Fruit fly (Drosophila melanogaster) whole organism, embryonic: Measurements from ENCODE around the gene Ipo9.

Experiments
- Bteb2 ChIP-seq: fragments of 200-800 bp; sonication (Bioruptor generic); optimal IDR thresholded peaks from 2 replicates; lab custom pipeline; 2016; ENCODE audit warnings: missing biosample characterization, missing genetic modification characterization
- CG10462 ChIP-seq: fragments of 200-800 bp; sonication (Bioruptor generic); optimal IDR thresholded peaks from 2 replicates; lab custom pipeline; 2016; ENCODE audit warnings: missing biosample characterization, missing genetic modification characterization
- CG10565 ChIP-seq: fragments of 200-800 bp; sonication (Bioruptor generic); optimal IDR thresholded peaks from 3 replicates; lab custom pipeline; 2016; ENCODE audit warnings: missing biosample characterization, mild to moderate bottlenecking, missing genetic modification characterization
- CG11696 ChIP-seq: fragments of 200-800 bp; sonication (Bioruptor generic); IDR thresholded peaks from 2 replicates; pipeline ENCODE4 v1.3.6; 2022; ENCODE audit warnings: missing biosample characterization, missing genetic modification characterization
- CG11723 ChIP-seq: fragments of 200-800 bp; sonication (Bioruptor generic); optimal IDR thresholded peaks from 2 replicates; lab custom pipeline; 2017; ENCODE audit warnings: missing biosample characterization, mild to moderate bottlenecking, missing genetic modification characterization
- CG12391 ChIP-seq: fragments of 200-800 bp; sonication (Bioruptor generic); optimal IDR thresholded peaks from 3 replicates; lab custom pipeline; 2018; ENCODE audit warnings: missing biosample characterization, mild to moderate bottlenecking, missing genetic modification characterization, moderate library complexity
- CG13123 ChIP-seq: fragments of 200-800 bp; sonication (Bioruptor generic); optimal IDR thresholded peaks from 2 replicates; lab custom pipeline; 2016; ENCODE audit warnings: missing biosample characterization, missing genetic modification characterization
- CG15479 ChIP-seq: fragments of 200-800 bp; sonication (Bioruptor generic); optimal IDR thresholded peaks from 3 replicates; lab custom pipeline; 2019; ENCODE audit warnings: missing biosample characterization, mild to moderate bottlenecking, missing genetic modification characterization, moderate library complexity
- CG16779 ChIP-seq: fragments of 200-800 bp; sonication (Bioruptor generic); IDR thresholded peaks from 2 replicates; pipeline ENCODE4 v1.3.6; 2022; ENCODE audit warnings: missing biosample characterization, missing genetic modification characterization
- CG16863 ChIP-seq: fragments of 200-800 bp; sonication (Bioruptor generic); optimal IDR thresholded peaks from 3 replicates; lab custom pipeline; 2016; ENCODE audit warnings: missing biosample characterization, missing genetic modification characterization
- CG31224 ChIP-seq: fragments of 200-800 bp; sonication (Bioruptor generic); IDR thresholded peaks from 2 replicates; pipeline ENCODE4 v1.3.6; 2022; ENCODE audit warnings: missing biosample characterization, missing genetic modification characterization
- CG32532 ChIP-seq: fragments of 200-800 bp; sonication (Bioruptor generic); IDR thresholded peaks from 2 replicates; pipeline ENCODE4 v1.3.6; 2022; ENCODE audit warnings: missing biosample characterization, missing genetic modification characterization
- CG34224 ChIP-seq: fragments of 200-800 bp; sonication (Bioruptor generic); IDR thresholded peaks from 3 replicates; pipeline ENCODE4 v1.3.6; 2022; ENCODE audit warnings: missing biosample characterization, missing genetic modification characterization; ENCODE audit not compliant: partially characterized antibody
- CG3838 ChIP-seq: fragments of 200-800 bp; sonication (Bioruptor generic); optimal IDR thresholded peaks from 3 replicates; lab custom pipeline; 2016; ENCODE audit warnings: missing biosample characterization, missing genetic modification characterization
- CG3847 ChIP-seq: fragments of 200-800 bp; sonication (Bioruptor generic); IDR thresholded peaks from 2 replicates; pipeline ENCODE4 v1.3.6; 2022; ENCODE audit warnings: missing biosample characterization, missing genetic modification characterization
- CG4617 ChIP-seq: fragments of 200-800 bp; sonication (Bioruptor generic); optimal IDR thresholded peaks from 3 replicates; lab custom pipeline; 2016; ENCODE audit warnings: missing biosample characterization, missing genetic modification characterization, borderline replicate concordance
- CG6175 ChIP-seq: fragments of 200-800 bp; sonication (Bioruptor generic); IDR thresholded peaks from 3 replicates; pipeline ENCODE4 v1.3.6; 2022; ENCODE audit warnings: missing biosample characterization, missing genetic modification characterization
- CG6683 ChIP-seq: fragments of 200-800 bp; sonication (Bioruptor generic); optimal IDR thresholded peaks from 2 replicates; lab custom pipeline; 2017; ENCODE audit warnings: missing biosample characterization, mild to moderate bottlenecking, missing genetic modification characterization, missing genetic modification reagents
- CG7987 ChIP-seq: fragments of 200-800 bp; sonication (Bioruptor generic); optimal IDR thresholded peaks from 2 replicates; lab custom pipeline; 2018; ENCODE audit warnings: missing biosample characterization, mild to moderate bottlenecking, missing genetic modification characterization, moderate library complexity
- Dip2 ChIP-seq: fragments of 200-800 bp; sonication (Bioruptor generic); IDR thresholded peaks from 2 replicates; pipeline ENCODE4 v1.3.6; 2022; ENCODE audit warnings: missing biosample characterization, missing genetic modification characterization
- Fer3 ChIP-seq: fragments of 200-800 bp; sonication (Bioruptor generic); optimal IDR thresholded peaks from 2 replicates; lab custom pipeline; 2018; ENCODE audit warnings: missing biosample characterization, mild to moderate bottlenecking, missing genetic modification characterization, moderate library complexity
- Gug ChIP-seq: fragments of 200-800 bp; sonication (Bioruptor generic); IDR thresholded peaks from 4 replicates; pipeline ENCODE4 v1.3.6; 2022; ENCODE audit warnings: missing biosample characterization, missing genetic modification characterization
- HLH4C ChIP-seq: fragments of 200-800 bp; sonication (Bioruptor generic); IDR thresholded peaks from 3 replicates; pipeline ENCODE4 v1.3.6; 2022; ENCODE audit warnings: missing biosample characterization, missing genetic modification characterization; ENCODE audit not compliant: partially characterized antibody
- MESR4 ChIP-seq: fragments of 200-800 bp; sonication (Bioruptor generic); optimal IDR thresholded peaks from 2 replicates; lab custom pipeline; 2018; ENCODE audit warnings: missing biosample characterization, mild to moderate bottlenecking, missing genetic modification characterization, moderate library complexity
- Six4 ChIP-seq: fragments of 200-800 bp; sonication (Bioruptor generic); optimal IDR thresholded peaks from 2 replicates; lab custom pipeline; 2016; ENCODE audit warnings: missing biosample characterization, missing genetic modification characterization
- Spps ChIP-seq: fragments of 200-800 bp; sonication (Bioruptor generic); optimal IDR thresholded peaks from 2 replicates; lab custom pipeline; 2018; ENCODE audit warnings: missing biosample characterization, mild to moderate bottlenecking, missing genetic modification characterization
- bab2 ChIP-seq: fragments of 200-800 bp; sonication (Bioruptor generic); optimal IDR thresholded peaks from 2 replicates; lab custom pipeline; 2016; ENCODE audit warnings: missing biosample characterization, missing genetic modification characterization
- ci ChIP-seq: fragments of 200-800 bp; sonication (Bioruptor generic); IDR thresholded peaks from 3 replicates; pipeline ENCODE4 v1.3.6; 2022; ENCODE audit warnings: missing biosample characterization, missing genetic modification characterization
- crc ChIP-seq: fragments of 200-800 bp; sonication (Bioruptor generic); optimal IDR thresholded peaks from 2 replicates; lab custom pipeline; 2016; ENCODE audit warnings: missing biosample characterization, missing genetic modification characterization
- dmrt99B ChIP-seq: fragments of 200-800 bp; sonication (Bioruptor generic); optimal IDR thresholded peaks from 2 replicates; lab custom pipeline; 2018; ENCODE audit warnings: missing biosample characterization, mild to moderate bottlenecking, missing genetic modification characterization, moderate library complexity
- dysf ChIP-seq: fragments of 200-800 bp; sonication (Bioruptor generic); IDR thresholded peaks from 3 replicates; pipeline ENCODE4 v1.3.6; 2022; ENCODE audit warnings: missing biosample characterization, missing genetic modification characterization
- fu2 ChIP-seq: fragments of 200-800 bp; sonication (Bioruptor generic); optimal IDR thresholded peaks from 2 replicates; lab custom pipeline; 2016; ENCODE audit warnings: missing biosample characterization, missing genetic modification characterization
- grn ChIP-seq: fragments of 200-800 bp; sonication (Bioruptor generic); optimal IDR thresholded peaks from 3 replicates; lab custom pipeline; 2017; ENCODE audit warnings: missing biosample characterization, missing genetic modification characterization
- hbn ChIP-seq: fragments of 200-800 bp; sonication (Bioruptor generic); IDR thresholded peaks from 2 replicates; pipeline ENCODE4 v1.3.6; 2022; ENCODE audit warnings: missing biosample characterization, missing genetic modification characterization; ENCODE audit not compliant: partially characterized antibody
- ind ChIP-seq: fragments of 200-800 bp; sonication (Bioruptor generic); optimal IDR thresholded peaks from 3 replicates; lab custom pipeline; 2016; ENCODE audit warnings: missing biosample characterization, missing genetic modification characterization
- kah ChIP-seq: fragments of 200-800 bp; sonication (Bioruptor generic); optimal IDR thresholded peaks from 2 replicates; lab custom pipeline; 2018; ENCODE audit warnings: missing biosample characterization, mild to moderate bottlenecking, missing genetic modification characterization
- mld ChIP-seq: fragments of 200-800 bp; sonication (Bioruptor generic); IDR thresholded peaks from 3 replicates; pipeline ENCODE4 v1.3.6; 2022; ENCODE audit warnings: missing biosample characterization, missing genetic modification characterization; ENCODE audit not compliant: partially characterized antibody
- nerfin-1 ChIP-seq: fragments of 200-800 bp; sonication (Bioruptor generic); optimal IDR thresholded peaks from 3 replicates; lab custom pipeline; 2019; ENCODE audit warnings: missing biosample characterization, mild to moderate bottlenecking, missing genetic modification characterization, moderate library complexity
- odd ChIP-seq: fragments of 200-800 bp; sonication (Bioruptor generic); optimal IDR thresholded peaks from 2 replicates; lab custom pipeline; 2017; ENCODE audit warnings: missing biosample characterization, mild to moderate bottlenecking, missing genetic modification characterization
- pzg ChIP-seq: fragments of 200-800 bp; sonication (Bioruptor generic); optimal IDR thresholded peaks from 3 replicates; lab custom pipeline; 2018; ENCODE audit warnings: missing biosample characterization, mild to moderate bottlenecking, missing genetic modification characterization, moderate library complexity
- sc ChIP-seq, 3 experiments: fragments of >200 bp in 2 of 3; fragments of 200-800 bp in 1 of 3; sonication (Bioruptor generic) in 1 of 3; optimal IDR thresholded peaks; 2 replicates in 2 of 3; 3 replicates in 1 of 3; lab custom pipeline; 2017; ENCODE audit warnings: mild to moderate bottlenecking in 1 of 3, missing biosample characterization in 1 of 3, missing genetic modification characterization in 1 of 3, missing genetic modification reagents in 1 of 3
- sd ChIP-seq: fragments of 200-800 bp; sonication (Bioruptor generic); optimal IDR thresholded peaks from 3 replicates; lab custom pipeline; 2018; ENCODE audit warnings: missing biosample characterization, mild to moderate bottlenecking, missing genetic modification characterization, moderate library complexity
- seq ChIP-seq: fragments of 200-800 bp; sonication (Bioruptor generic); IDR thresholded peaks from 2 replicates; pipeline ENCODE4 v1.3.6; 2022; ENCODE audit warnings: missing biosample characterization, missing genetic modification characterization
- slp2 ChIP-seq: fragments of 200-800 bp; sonication (Bioruptor generic); optimal IDR thresholded peaks from 2 replicates; lab custom pipeline; 2016; ENCODE audit warnings: missing biosample characterization, missing genetic modification characterization
- tin ChIP-seq: fragments of 200-800 bp; sonication (Bioruptor generic); optimal IDR thresholded peaks from 3 replicates; lab custom pipeline; 2016; ENCODE audit warnings: missing biosample characterization, missing genetic modification characterization
- toy ChIP-seq: fragments of 200-800 bp; sonication (Bioruptor generic); IDR thresholded peaks from 2 replicates; pipeline ENCODE4 v1.3.6; 2022; ENCODE audit warnings: missing biosample characterization, missing genetic modification characterization
- unpg ChIP-seq: fragments of 200-800 bp; sonication (Bioruptor generic); optimal IDR thresholded peaks from 3 replicates; lab custom pipeline; 2018; ENCODE audit warnings: missing biosample characterization, mild to moderate bottlenecking, missing genetic modification characterization, moderate library complexity
- wdn ChIP-seq: fragments of 200-800 bp; sonication (Bioruptor generic); IDR thresholded peaks from 2 replicates; pipeline ENCODE4 v1.3.6; 2022; ENCODE audit warnings: missing biosample characterization, missing genetic modification characterization

Gene Ipo9

dm6 chr3R:11458022-11458850 lies 45.9 kb downstream of the Ipo9 start (continued):
- peak; percentile 45; the same call in 1 of the 2 replicates for TF ChIP-seq CG16779 (GFP tag; lab: Robert Waterston, UW)
- no peak for TF ChIP-seq mld
- TF ChIP-seq CG12391, result peak; percentile 48
- no peak for TF ChIP-seq Spps (tag; lab: Kevin White, UChicago)
- TF ChIP-seq toy (GFP tag; lab: Robert Waterston, UW), result 0 out of 2 replicates have a peak, but pooled peaks have one; percentile 75
- TF ChIP-seq grn (GFP tag; lab: Kevin White, UChicago), result no peak
- peak; percentile 40 for TF ChIP-seq Six4 (GFP tag; lab: Kevin White, UChicago)
- peak; percentile 27 for TF ChIP-seq crc (GFP tag; lab: Kevin White, UChicago)
- TF ChIP-seq Dip2 (GFP tag; lab: Robert Waterston, UW), result peak; percentile 33; the same call in 1 of the 2 replicates
- peak; percentile 68; the same call in 1 of the 2 replicates for TF ChIP-seq CG31224 (GFP tag; lab: Robert Waterston, UW)
- no peak for TF ChIP-seq pzg
- TF ChIP-seq CG11723 (GFP tag; lab: Kevin White, UChicago), result no peak
- TF ChIP-seq CG10565 (GFP tag; lab: Kevin White, UChicago), result no peak
- no peak for TF ChIP-seq CG11696 (GFP tag; lab: Robert Waterston, UW)
- peak; percentile 47 for TF ChIP-seq bab2 (GFP tag; lab: Kevin White, UChicago)
- TF ChIP-seq CG32532 (GFP tag; lab: Robert Waterston, UW), result peak; percentile 88
- TF ChIP-seq HLH4C (GFP tag; lab: Robert Waterston, UW), result no peak
- no peak for TF ChIP-seq CG4617 (GFP tag; lab: Kevin White, UChicago)
- TF ChIP-seq tin (GFP tag; lab: Kevin White, UChicago), result peak; percentile 38
- no peak for TF ChIP-seq odd
- TF ChIP-seq hbn (GFP tag; lab: Robert Waterston, UW), result no peak
- peak; percentile 81 for TF ChIP-seq CG3847 (GFP tag; lab: Robert Waterston, UW)
- peak; percentile 17 for TF ChIP-seq slp2
- TF ChIP-seq fu2, result peak; percentile 46
- TF ChIP-seq nerfin-1, result no peak
- TF ChIP-seq CG7987 (GFP tag; lab: Kevin White, UChicago), result peak; percentile 49
- TF ChIP-seq dysf (GFP tag; lab: Robert Waterston, UW), result peak; percentile 89
- TF ChIP-seq CG6683 (GFP tag; lab: Kevin White, UChicago), result peak; percentile 21
- TF ChIP-seq ind, result peak; percentile 77
- TF ChIP-seq CG3838 (GFP tag; lab: Kevin White, UChicago), result no peak
- TF ChIP-seq Fer3, result peak; percentile 80
- peak; percentile 81 for TF ChIP-seq seq
- TF ChIP-seq ci (GFP tag; lab: Robert Waterston, UW), result peak; percentile 76; the same call in 2 of the 3 replicates
- TF ChIP-seq Bteb2, result peak; percentile 28
- TF ChIP-seq CG10462 (GFP tag; lab: Kevin White, UChicago), result no peak
- TF ChIP-seq unpg, result peak; percentile 63
- TF ChIP-seq CG34224 (GFP tag; lab: Robert Waterston, UW), result no peak
- TF ChIP-seq CG16863 (GFP tag; lab: Kevin White, UChicago), result peak; percentile 61
- TF ChIP-seq sc (optimal IDR thresholded peaks at IDR 0.05; lab: Kevin White, UChicago), result no peak
- TF ChIP-seq sc (GFP tag; optimal IDR thresholded peaks at IDR 0.05; lab: Kevin White, UChicago), result no peak
- no peak for TF ChIP-seq CG15479 (GFP tag; lab: Kevin White, UChicago)
- TF ChIP-seq CG13123 (GFP tag; lab: Kevin White, UChicago), result no peak
- no peak for TF ChIP-seq kah
- TF ChIP-seq CG6175 (GFP tag; lab: Robert Waterston, UW), result peak; percentile 62; the same call in 2 of the 3 replicates
- TF ChIP-seq sd (tag; lab: Kevin White, UChicago), result peak; percentile 88
- TF ChIP-seq Gug (GFP tag; lab: Robert Waterston, UW), result peak; percentile 79
- peak; percentile 54; the same call in 1 of the 2 replicates for TF ChIP-seq wdn
- TF ChIP-seq MESR4 (GFP tag; lab: Kevin White, UChicago), result no peak
- TF ChIP-seq dmrt99B, result peak; percentile 68
